Fruit fly (Drosophila melanogaster): ENCODE results near the gene CG17770.

dm6 chr3R:25777098-25777497 is 34.6 kb upstream of the CG17770 start, which contains the start of gene CG17195:
- TF ChIP-seq CG12605 (GFP tag; IDR thresholded peaks at IDR 0.05): no peak
- no peak for TF ChIP-seq Pif1A (GFP tag; optimal IDR thresholded peaks at IDR 0.05)
- no peak for TF ChIP-seq Snoo (tag; optimal IDR thresholded peaks at IDR 0.05)
- TF ChIP-seq CG32121 (GFP tag; IDR thresholded peaks at IDR 0.05): no peak
- TF ChIP-seq CG15710 (tag; optimal IDR thresholded peaks at IDR 0.05): no peak
- no peak for TF ChIP-seq CG9948 (tag; optimal IDR thresholded peaks at IDR 0.05)
- no peak for TF ChIP-seq D1 (tag; optimal IDR thresholded peaks at IDR 0.05)
